Worm (Caenorhabditis elegans) whole organism, young adult: Measurements from ENCODE around the gene F36A4.4.
A peak's percentile ranks its signal among the peaks of the same experiment; 100 is the strongest.

ENCODE experiments used
- C06A6.2 ChIP-seq: fragments of 200-800 bp; sonication (Bioruptor generic); conservative IDR thresholded peaks from 2 replicates; pipeline ENCODE4 v1.3.6; 2022; ENCODE audit warnings: missing genetic modification characterization, missing compliant biosample characterization
- C17E4.6 ChIP-seq: fragments of 200-800 bp; sonication (Bioruptor generic); IDR thresholded peaks from 2 replicates; pipeline ENCODE4 v1.3.6; 2022; ENCODE audit warnings: missing genetic modification reagents, missing genetic modification characterization, missing compliant biosample characterization
- F23B12.7 ChIP-seq: sonication (generic microtip); optimal IDR thresholded peaks from 2 replicates; lab custom pipeline; 2017; ENCODE audit warnings: missing genetic modification characterization, mild to moderate bottlenecking, missing compliant biosample characterization, antibody characterized with exemption, moderate library complexity; ENCODE audit not compliant: insufficient read depth
- F37B4.10 ChIP-seq: fragments of 200-800 bp; sonication (Bioruptor generic); IDR thresholded peaks from 2 replicates; pipeline ENCODE4 v1.3.6; 2022; ENCODE audit warnings: missing genetic modification characterization, missing compliant biosample characterization
- F39B2.1 ChIP-seq: fragments of 200-800 bp; sonication (Bioruptor generic); IDR thresholded peaks from 2 replicates; pipeline ENCODE4 v1.3.6; 2022; ENCODE audit warnings: missing genetic modification reagents, missing genetic modification characterization, missing compliant biosample characterization
- F55B11.4 ChIP-seq: sonication (generic microtip); optimal IDR thresholded peaks from 2 replicates; lab custom pipeline; 2016; ENCODE audit warnings: missing compliant biosample characterization, missing genetic modification characterization, borderline replicate concordance; ENCODE audit not compliant: insufficient read depth
- F57C9.4 ChIP-seq: sonication (generic microtip); optimal IDR thresholded peaks from 2 replicates; lab custom pipeline; 2017; ENCODE audit warnings: mild to moderate bottlenecking, missing genetic modification characterization, missing compliant biosample characterization
- K11D2.4 ChIP-seq: fragments of 200-800 bp; sonication (Bioruptor generic); IDR thresholded peaks from 2 replicates; pipeline ENCODE4 v1.3.6; 2022; ENCODE audit warnings: missing genetic modification reagents, missing genetic modification characterization, missing compliant biosample characterization
- T07F8.4 ChIP-seq: sonication (generic microtip); optimal IDR thresholded peaks from 2 replicates; lab custom pipeline; 2016; ENCODE audit warnings: mild to moderate bottlenecking, missing genetic modification characterization, moderate library complexity, missing compliant biosample characterization
- T26A5.8 ChIP-seq: sonication (generic microtip); optimal IDR thresholded peaks from 2 replicates; lab custom pipeline; 2016; ENCODE audit warnings: missing genetic modification characterization, missing compliant biosample characterization
- Y56A3A.18 ChIP-seq: fragments of 200-800 bp; sonication (Bioruptor generic); IDR thresholded peaks from 2 replicates; pipeline ENCODE4 v1.3.6; 2022; ENCODE audit warnings: missing genetic modification reagents, missing genetic modification characterization, missing compliant biosample characterization
- Y67H2A.10 ChIP-seq: fragments of 200-800 bp; sonication (Bioruptor generic); conservative IDR thresholded peaks from 2 replicates; pipeline ENCODE4 v1.3.6; 2022; ENCODE audit warnings: missing genetic modification reagents, missing genetic modification characterization, missing compliant biosample characterization
- akir-1 ChIP-seq: fragments of 200-800 bp; sonication (Bioruptor generic); optimal IDR thresholded peaks from 2 replicates; lab custom pipeline; 2018; ENCODE audit warnings: mild to moderate bottlenecking, missing genetic modification characterization, moderate library complexity, missing compliant biosample characterization
- athp-1 ChIP-seq: sonication (generic microtip); optimal IDR thresholded peaks from 2 replicates; lab custom pipeline; 2017; ENCODE audit warnings: mild to moderate bottlenecking, missing genetic modification characterization, missing compliant biosample characterization
- attf-3 ChIP-seq: fragments of 200-800 bp; sonication (Bioruptor generic); conservative IDR thresholded peaks from 2 replicates; pipeline ENCODE4 v1.3.6; 2022; ENCODE audit warnings: missing genetic modification reagents, missing genetic modification characterization, missing compliant biosample characterization
- attf-6 ChIP-seq: fragments of 200-800 bp; sonication (Bioruptor generic); IDR thresholded peaks from 2 replicates; pipeline ENCODE4 v1.3.6; 2022; ENCODE audit warnings: missing genetic modification reagents, missing genetic modification characterization, missing compliant biosample characterization
- ceh-27 ChIP-seq: fragments of 200-800 bp; sonication (Bioruptor generic); optimal IDR thresholded peaks from 2 replicates; lab custom pipeline; 2018; ENCODE audit warnings: mild to moderate bottlenecking, missing genetic modification characterization, moderate library complexity, missing compliant biosample characterization
- ceh-40 ChIP-seq: fragments of 200-800 bp; sonication (Bioruptor generic); IDR thresholded peaks from 2 replicates; pipeline ENCODE4 v1.3.6; 2022; ENCODE audit warnings: missing genetic modification characterization, missing compliant biosample characterization
- ceh-58 ChIP-seq: fragments of 200-800 bp; sonication (Bioruptor generic); IDR thresholded peaks from 2 replicates; pipeline ENCODE4 v1.3.6; 2022; ENCODE audit warnings: missing genetic modification characterization, missing compliant biosample characterization
- ceh-91 ChIP-seq: fragments of 200-800 bp; sonication (Bioruptor generic); IDR thresholded peaks from 2 replicates; pipeline ENCODE4 v1.3.6; 2022; ENCODE audit warnings: missing genetic modification reagents, missing genetic modification characterization, missing compliant biosample characterization
- chd-7 ChIP-seq: sonication (generic microtip); optimal IDR thresholded peaks from 2 replicates; lab custom pipeline; 2016; ENCODE audit warnings: mild to moderate bottlenecking, missing genetic modification characterization, moderate library complexity, missing compliant biosample characterization
- dox-1 ChIP-seq: fragments of 200-800 bp; sonication (Bioruptor generic); IDR thresholded peaks from 2 replicates; pipeline ENCODE4 v1.3.6; 2022; ENCODE audit warnings: missing genetic modification reagents, missing genetic modification characterization, missing compliant biosample characterization
- dpl-1 ChIP-seq: fragments of 150-350 bp; optimal IDR thresholded peaks from 2 replicates; lab custom pipeline; 2014; ENCODE audit warnings: missing biosample characterization, missing genetic modification reagents, missing genetic modification characterization
- egl-44 ChIP-seq: fragments of 200-800 bp; sonication (Bioruptor generic); IDR thresholded peaks from 2 replicates; pipeline ENCODE4 v1.3.6; 2022; ENCODE audit warnings: missing genetic modification reagents, missing genetic modification characterization, missing compliant biosample characterization
- egrh-3 ChIP-seq: fragments of 200-800 bp; sonication (Bioruptor generic); IDR thresholded peaks from 2 replicates; pipeline ENCODE4 v1.3.6; 2022; ENCODE audit warnings: missing genetic modification reagents, missing genetic modification characterization, missing compliant biosample characterization
- fkh-3 ChIP-seq: sonication (generic microtip); optimal IDR thresholded peaks from 2 replicates; lab custom pipeline; 2016; ENCODE audit warnings: mild to moderate bottlenecking, missing genetic modification characterization, missing compliant biosample characterization
- him-1 ChIP-seq: sonication (generic microtip); optimal IDR thresholded peaks from 2 replicates; lab custom pipeline; 2016; ENCODE audit warnings: missing genotype, missing genetic modification reagents, missing genetic modification characterization, missing compliant biosample characterization
- hmg-1.2 ChIP-seq: fragments of 200-800 bp; sonication (Bioruptor generic); IDR thresholded peaks from 2 replicates; pipeline ENCODE4 v1.3.6; 2022; ENCODE audit warnings: missing genetic modification reagents, missing genetic modification characterization, missing compliant biosample characterization
- lin-26 ChIP-seq: fragments of 200-800 bp; sonication (Bioruptor generic); IDR thresholded peaks from 2 replicates; pipeline ENCODE4 v1.3.6; 2022; ENCODE audit warnings: missing genetic modification reagents, missing genetic modification characterization, missing compliant biosample characterization
- lsl-1 ChIP-seq: fragments of 200-800 bp; sonication (Bioruptor generic); optimal IDR thresholded peaks from 2 replicates; lab custom pipeline; 2018; ENCODE audit warnings: mild to moderate bottlenecking, missing genetic modification characterization, moderate library complexity, missing compliant biosample characterization
- madf-8 ChIP-seq: fragments of 200-800 bp; sonication (Bioruptor generic); conservative IDR thresholded peaks from 2 replicates; pipeline ENCODE4 v1.3.6; 2022; ENCODE audit warnings: missing genetic modification reagents, missing genetic modification characterization, missing compliant biosample characterization
- mcd-1 ChIP-seq: fragments of 200-800 bp; sonication (Bioruptor generic); IDR thresholded peaks from 2 replicates; pipeline ENCODE4 v1.3.6; 2022; ENCODE audit warnings: missing genetic modification reagents, missing genetic modification characterization, missing compliant biosample characterization
- mxl-1 ChIP-seq: sonication (generic microtip); optimal IDR thresholded peaks from 2 replicates; lab custom pipeline; 2016; ENCODE audit warnings: missing genetic modification characterization, missing compliant biosample characterization
- nfya-1 ChIP-seq: sonication (generic microtip); optimal IDR thresholded peaks from 2 replicates; lab custom pipeline; 2017; ENCODE audit warnings: antibody characterized with exemption, missing compliant biosample characterization, missing genetic modification characterization, borderline replicate concordance; ENCODE audit not compliant: insufficient read depth
- nfya-2 ChIP-seq: fragments of 200-800 bp; sonication (Bioruptor generic); IDR thresholded peaks from 2 replicates; pipeline ENCODE4 v1.3.6; 2022; ENCODE audit warnings: missing genetic modification reagents, missing genetic modification characterization, missing compliant biosample characterization
- nhr-179 ChIP-seq: sonication (generic microtip); optimal IDR thresholded peaks from 2 replicates; lab custom pipeline; 2016; ENCODE audit warnings: mild to moderate bottlenecking, missing genetic modification characterization, missing compliant biosample characterization
- nhr-80 ChIP-seq: sonication (generic microtip); optimal IDR thresholded peaks from 2 replicates; lab custom pipeline; 2016; ENCODE audit warnings: missing genetic modification characterization, missing compliant biosample characterization
- rcor-1 ChIP-seq: fragments of 200-800 bp; sonication (Bioruptor generic); IDR thresholded peaks from 2 replicates; pipeline ENCODE4 v1.3.6; 2022; ENCODE audit warnings: missing genetic modification reagents, missing genetic modification characterization, missing compliant biosample characterization
- rpc-1 ChIP-seq, 2 experiments: fragments of 150-350 bp in 1 of 2; sonication (generic microtip) in 1 of 2; optimal IDR thresholded peaks; 2 replicates each; lab custom pipeline; 2014 to 2018; ENCODE audit warnings: missing biosample characterization in 1 of 2, missing genetic modification characterization in 1 of 2, missing genetic modification reagents in 1 of 2, missing genotype in 1 of 2
- snpc-1.1 ChIP-seq: sonication (generic microtip); optimal IDR thresholded peaks from 2 replicates; lab custom pipeline; 2017; ENCODE audit warnings: missing genetic modification characterization, mild to moderate bottlenecking, missing compliant biosample characterization, antibody characterized with exemption, moderate library complexity, missing genotype, missing genetic modification reagents; ENCODE audit not compliant: insufficient read depth
- tbp1 ChIP-seq: fragments of 200-800 bp; sonication (Bioruptor generic); optimal IDR thresholded peaks from 2 replicates; lab custom pipeline; 2018; ENCODE audit warnings: mild to moderate bottlenecking, missing genetic modification characterization, missing compliant biosample characterization
- tlf-1 ChIP-seq: fragments of 200-800 bp; sonication (Bioruptor generic); optimal IDR thresholded peaks from 2 replicates; lab custom pipeline; 2018; ENCODE audit warnings: mild to moderate bottlenecking, missing genetic modification characterization, missing compliant biosample characterization
- unc-62 ChIP-seq: fragments of 150-350 bp; optimal IDR thresholded peaks from 2 replicates; lab custom pipeline; 2014; ENCODE audit warnings: missing biosample characterization, missing genetic modification reagents, missing genetic modification characterization
- xnd-1 ChIP-seq: sonication (generic microtip); optimal IDR thresholded peaks from 2 replicates; lab custom pipeline; 2016; ENCODE audit warnings: missing genotype, missing genetic modification reagents, missing genetic modification characterization, missing compliant biosample characterization
- ztf-18 ChIP-seq: sonication (generic microtip); optimal IDR thresholded peaks from 2 replicates; lab custom pipeline; 2016; ENCODE audit warnings: missing genotype, mild to moderate bottlenecking, missing genetic modification characterization, missing compliant biosample characterization
- ztf-22 ChIP-seq: fragments of 200-800 bp; sonication (Bioruptor generic); optimal IDR thresholded peaks from 2 replicates; lab custom pipeline; 2018; ENCODE audit warnings: mild to moderate bottlenecking, missing genetic modification characterization, moderate library complexity, missing compliant biosample characterization
- ztf-25 ChIP-seq: fragments of 200-800 bp; sonication (Bioruptor generic); IDR thresholded peaks from 2 replicates; pipeline ENCODE4 v1.3.6; 2022; ENCODE audit warnings: missing genetic modification reagents, missing genetic modification characterization, missing compliant biosample characterization
- ztf-26 ChIP-seq: sonication (generic microtip); optimal IDR thresholded peaks from 2 replicates; lab custom pipeline; 2017; ENCODE audit warnings: missing genetic modification characterization, missing compliant biosample characterization
- ztf-3 ChIP-seq: fragments of 200-800 bp; sonication (Bioruptor generic); optimal IDR thresholded peaks from 2 replicates; lab custom pipeline; 2018; ENCODE audit warnings: mild to moderate bottlenecking, missing genetic modification characterization, missing compliant biosample characterization

F36A4.4 gene

DNA sequence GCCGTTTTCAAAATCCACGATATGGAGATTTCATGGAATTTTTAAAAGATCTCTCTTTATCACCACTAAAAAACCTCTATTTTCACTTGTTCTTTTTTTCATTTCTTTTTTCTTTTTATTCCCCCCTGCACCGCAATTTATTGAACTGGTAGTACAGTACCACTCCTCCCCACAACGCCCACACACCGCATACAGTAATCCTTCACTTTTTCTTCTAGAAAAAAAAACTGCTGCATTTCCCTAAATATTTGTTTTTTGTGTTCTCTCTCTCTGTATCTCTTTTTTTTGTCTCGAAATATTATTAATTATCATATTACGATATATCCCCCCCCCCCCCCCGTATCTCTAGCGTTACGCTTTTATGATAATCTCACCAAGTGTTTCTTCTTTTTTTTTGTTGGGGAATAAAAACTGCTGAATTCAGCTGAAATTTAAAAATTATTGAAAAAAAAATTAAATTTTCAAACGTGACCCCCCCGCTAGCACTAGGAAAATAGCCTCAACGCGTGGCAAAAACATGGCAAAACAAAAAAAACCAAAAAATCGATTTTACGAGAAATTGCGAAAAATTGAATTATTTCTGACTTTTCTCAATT is 49.5 kb downstream of the F36A4.4 start, which contains the start of gene Y24D9B.1 (continued):
- TF ChIP-seq rpc-1 (optimal IDR thresholded peaks at IDR 0.05; lab: Kevin White, UChicago) (no peak), rpc-1 (tag; optimal IDR thresholded peaks at IDR 0.05; lab: Kevin White, UChicago) (no peak), nhr-80 (tag; lab: Kevin White, UChicago) (no peak), attf-3 (no peak), F23B12.7 (tag; lab: Kevin White, UChicago) (no peak), fkh-3 (tag; lab: Kevin White, UChicago) (no peak), dpl-1 (GFP tag; lab: Kevin White, UChicago) (no peak), athp-1 (tag; lab: Kevin White, UChicago) (no peak), ztf-22 (GFP tag; lab: Kevin White, UChicago) (no peak), ztf-26 (tag; lab: Kevin White, UChicago) (no peak), mxl-1 (tag; lab: Kevin White, UChicago) (no peak), hmg-1.2 (GFP tag; lab: Robert Waterston, UW) (no peak), lsl-1 (GFP tag; lab: Kevin White, UChicago) (peak; percentile 8), ceh-58 (GFP tag; lab: Robert Waterston, UW) (no peak), F39B2.1 (GFP tag; lab: Robert Waterston, UW) (0 out of 2 replicates have a peak, but pooled peaks have one; percentile 10), K11D2.4 (no peak), nhr-179 (tag; lab: Kevin White, UChicago) (no peak), unc-62 (GFP tag; lab: Kevin White, UChicago) (no peak), rcor-1 (no peak), tlf-1 (no peak), ztf-25 (GFP tag; lab: Robert Waterston, UW) (no peak), tbp1 (no peak), C17E4.6 (GFP tag; lab: Robert Waterston, UW) (no peak), mcd-1 (no peak), T26A5.8 (tag; lab: Kevin White, UChicago) (no peak), attf-6 (peak; percentile 65), C06A6.2 (GFP tag; lab: Robert Waterston, UW) (no peak), ceh-27 (GFP tag; lab: Kevin White, UChicago) (no peak), F57C9.4 (tag; lab: Kevin White, UChicago) (no peak), ztf-3 (GFP tag; lab: Kevin White, UChicago) (no peak), akir-1 (GFP tag; lab: Kevin White, UChicago) (no peak), F55B11.4 (no peak), ceh-40 (GFP tag; lab: Robert Waterston, UW) (no peak), Y56A3A.18 (GFP tag; lab: Robert Waterston, UW) (no peak), nfya-1 (tag; lab: Kevin White, UChicago) (no peak), F37B4.10 (GFP tag; lab: Robert Waterston, UW) (no peak), him-1 (tag; lab: Kevin White, UChicago) (no peak), nfya-2 (peak; percentile 63; the same call in 1 of the 2 replicates), Y67H2A.10 (GFP tag; lab: Robert Waterston, UW) (no peak), ceh-91 (GFP tag; lab: Robert Waterston, UW) (no peak), snpc-1.1 (tag; lab: Kevin White, UChicago) (no peak), chd-7 (tag; lab: Kevin White, UChicago) (no peak), xnd-1 (no peak), egrh-3 (GFP tag; lab: Robert Waterston, UW) (no peak), dox-1 (GFP tag; lab: Robert Waterston, UW) (no peak), T07F8.4 (tag; lab: Kevin White, UChicago) (no peak), egl-44 (GFP tag; lab: Robert Waterston, UW) (no peak), ztf-18 (tag; lab: Kevin White, UChicago) (no peak), madf-8 (GFP tag; lab: Robert Waterston, UW) (no peak), lin-26 (GFP tag; lab: Robert Waterston, UW) (peak; percentile 36; the same call in 1 of the 2 replicates)
